Worm (Caenorhabditis elegans) whole organism, late embryonic: Measurements from ENCODE around the gene nhr-162.

ENCODE experiments used
- C08G9.2 ChIP-seq: sonication (generic microtip); optimal IDR thresholded peaks from 2 replicates; lab custom pipeline; 2016; ENCODE audit warnings: mild to moderate bottlenecking, missing genetic modification characterization, moderate library complexity, missing compliant biosample characterization
- C38D4.7 ChIP-seq: fragments of 200-800 bp; sonication (Bioruptor generic); optimal IDR thresholded peaks from 2 replicates; lab custom pipeline; 2018; ENCODE audit warnings: mild to moderate bottlenecking, missing genetic modification characterization, moderate library complexity, missing compliant biosample characterization
- T23F11.4 ChIP-seq: fragments of 200-800 bp; sonication (Bioruptor generic); optimal IDR thresholded peaks from 2 replicates; lab custom pipeline; 2018; ENCODE audit warnings: mild to moderate bottlenecking, missing genetic modification characterization, missing compliant biosample characterization
- ahr-1 ChIP-seq: sonication (generic microtip); optimal IDR thresholded peaks from 2 replicates; lab custom pipeline; 2016; ENCODE audit warnings: missing genetic modification characterization, missing compliant biosample characterization
- ceh-14 ChIP-seq: sonication (generic microtip); optimal IDR thresholded peaks from 2 replicates; lab custom pipeline; 2016; ENCODE audit warnings: missing genotype, missing genetic modification characterization, missing compliant biosample characterization
- ceh-18 ChIP-seq: sonication (generic microtip); optimal IDR thresholded peaks from 2 replicates; lab custom pipeline; 2016; ENCODE audit warnings: missing genetic modification characterization, missing compliant biosample characterization
- ceh-19 ChIP-seq: fragments of 200-800 bp; sonication (Bioruptor generic); optimal IDR thresholded peaks from 2 replicates; lab custom pipeline; 2018; ENCODE audit warnings: mild to moderate bottlenecking, missing genetic modification characterization, missing compliant biosample characterization
- ceh-22 ChIP-seq: sonication (generic microtip); optimal IDR thresholded peaks from 2 replicates; lab custom pipeline; 2017; ENCODE audit warnings: missing biosample characterization, missing genetic modification characterization
- ceh-30 ChIP-seq: fragments of 150-350 bp; optimal IDR thresholded peaks from 2 replicates; lab custom pipeline; 2014; ENCODE audit warnings: missing biosample characterization, missing genetic modification characterization
- ceh-31 ChIP-seq: sonication (generic microtip); optimal IDR thresholded peaks from 2 replicates; lab custom pipeline; 2016; ENCODE audit warnings: missing genetic modification characterization, missing compliant biosample characterization
- ceh-45 ChIP-seq: fragments of 200-800 bp; sonication (Bioruptor generic); IDR thresholded peaks from 2 replicates; pipeline ENCODE4 v1.3.6; 2022; ENCODE audit warnings: missing genetic modification reagents, missing genetic modification characterization, missing compliant biosample characterization
- ceh-6 ChIP-seq: fragments of 200-800 bp; sonication (Bioruptor generic); optimal IDR thresholded peaks from 2 replicates; lab custom pipeline; 2018; ENCODE audit warnings: mild to moderate bottlenecking, missing genetic modification characterization, missing compliant biosample characterization
- che-1 ChIP-seq: sonication (generic microtip); optimal IDR thresholded peaks from 2 replicates; lab custom pipeline; 2016; ENCODE audit warnings: mild to moderate bottlenecking, missing genetic modification characterization, missing compliant biosample characterization
- dmd-4 ChIP-seq: sonication (generic microtip); optimal IDR thresholded peaks from 2 replicates; lab custom pipeline; 2016; ENCODE audit warnings: borderline replicate concordance, missing genetic modification characterization, missing compliant biosample characterization
- dve-1 ChIP-seq: sonication (generic microtip); optimal IDR thresholded peaks from 2 replicates; lab custom pipeline; 2017; ENCODE audit warnings: antibody characterized with exemption, mild to moderate bottlenecking, missing genetic modification characterization, missing compliant biosample characterization
- elt-2 ChIP-seq: sonication (generic microtip); optimal IDR thresholded peaks from 2 replicates; lab custom pipeline; 2016; ENCODE audit warnings: missing genetic modification reagents, missing genetic modification characterization, missing compliant biosample characterization
- fax-1 ChIP-seq: sonication (generic microtip); optimal IDR thresholded peaks from 2 replicates; lab custom pipeline; 2016; ENCODE audit warnings: missing genotype, missing genetic modification characterization, missing compliant biosample characterization
- fkh-10 ChIP-seq: fragments of 150-350 bp; optimal IDR thresholded peaks from 2 replicates; lab custom pipeline; 2014; ENCODE audit warnings: missing biosample characterization, missing genetic modification reagents, missing genetic modification characterization
- fkh-6 ChIP-seq: sonication (generic microtip); optimal IDR thresholded peaks from 2 replicates; lab custom pipeline; 2016; ENCODE audit warnings: missing genetic modification characterization, missing compliant biosample characterization
- gmeb-2 ChIP-seq: sonication (generic microtip); optimal IDR thresholded peaks from 2 replicates; lab custom pipeline; 2016; ENCODE audit warnings: missing genetic modification characterization, inconsistent platforms, missing compliant biosample characterization
- hlh-15 ChIP-seq: sonication (generic microtip); optimal IDR thresholded peaks from 2 replicates; lab custom pipeline; 2016; ENCODE audit warnings: missing genetic modification characterization, missing compliant biosample characterization
- hlh-8 ChIP-seq: sonication (generic microtip); optimal IDR thresholded peaks from 2 replicates; lab custom pipeline; 2016; ENCODE audit warnings: missing genotype, missing genetic modification characterization, missing compliant biosample characterization
- lin-11 ChIP-seq: fragments of 200-800 bp; sonication (Bioruptor generic); optimal IDR thresholded peaks from 2 replicates; lab custom pipeline; 2018; ENCODE audit warnings: mild to moderate bottlenecking, missing genetic modification characterization, missing compliant biosample characterization
- mec-3 ChIP-seq: sonication (generic microtip); optimal IDR thresholded peaks from 2 replicates; lab custom pipeline; 2016; ENCODE audit warnings: borderline replicate concordance, missing genetic modification characterization, missing compliant biosample characterization
- nhr-11 ChIP-seq: fragments of 150-350 bp; optimal IDR thresholded peaks from 2 replicates; lab custom pipeline; 2014; ENCODE audit warnings: missing biosample characterization, missing genetic modification characterization
- nhr-232 ChIP-seq: sonication (generic microtip); optimal IDR thresholded peaks from 2 replicates; lab custom pipeline; 2016; ENCODE audit warnings: missing genetic modification characterization, missing compliant biosample characterization
- odd-2 ChIP-seq: sonication (generic microtip); optimal IDR thresholded peaks from 2 replicates; lab custom pipeline; 2017; ENCODE audit warnings: antibody characterized with exemption, mild to moderate bottlenecking, missing genetic modification characterization, missing compliant biosample characterization
- pag-3 ChIP-seq: sonication (generic microtip); optimal IDR thresholded peaks from 2 replicates; lab custom pipeline; 2016; ENCODE audit warnings: missing compliant biosample characterization, missing genetic modification characterization, borderline replicate concordance
- pat-9 ChIP-seq: fragments of 200-800 bp; sonication (Bioruptor generic); optimal IDR thresholded peaks from 2 replicates; lab custom pipeline; 2018; ENCODE audit warnings: mild to moderate bottlenecking, missing genetic modification characterization, moderate library complexity, missing compliant biosample characterization
- pax-1 ChIP-seq: fragments of 150-350 bp; optimal IDR thresholded peaks from 2 replicates; lab custom pipeline; 2014; ENCODE audit warnings: missing biosample characterization, missing genetic modification characterization
- pha-2 ChIP-seq: sonication (generic microtip); optimal IDR thresholded peaks from 2 replicates; lab custom pipeline; 2017; ENCODE audit warnings: mild to moderate bottlenecking, missing genetic modification characterization, missing compliant biosample characterization
- pha-4 ChIP-seq: fragments of 150-350 bp; optimal IDR thresholded peaks from 2 replicates; lab custom pipeline; 2018; ENCODE audit warnings: missing biosample characterization, missing genetic modification reagents, missing genetic modification characterization
- pqm-1 ChIP-seq: sonication (generic microtip); optimal IDR thresholded peaks from 2 replicates; lab custom pipeline; 2016; ENCODE audit warnings: missing genetic modification characterization, missing compliant biosample characterization
- pros-1 ChIP-seq: fragments of 150-350 bp; optimal IDR thresholded peaks from 2 replicates; lab custom pipeline; 2014; ENCODE audit warnings: missing biosample characterization, missing genetic modification reagents, missing genetic modification characterization
- sox-4 ChIP-seq: sonication (generic microtip); optimal IDR thresholded peaks from 2 replicates; lab custom pipeline; 2017; ENCODE audit warnings: mild to moderate bottlenecking, missing genetic modification characterization, inconsistent platforms, missing compliant biosample characterization
- syd-9 ChIP-seq: sonication (generic microtip); optimal IDR thresholded peaks from 2 replicates; lab custom pipeline; 2016; ENCODE audit warnings: mild to moderate bottlenecking, missing genetic modification characterization, moderate library complexity, missing compliant biosample characterization
- tbx-7 ChIP-seq: sonication (generic microtip); optimal IDR thresholded peaks from 2 replicates; lab custom pipeline; 2016; ENCODE audit warnings: missing genotype, missing genetic modification characterization, missing compliant biosample characterization
- unc-3 ChIP-seq, 2 experiments: fragments of 200-800 bp in 1 of 2; sonication (Bioruptor generic) in 1 of 2; sonication (generic microtip) in 1 of 2; conservative IDR thresholded peaks in 1 of 2; optimal IDR thresholded peaks in 1 of 2; 2 replicates each; pipeline versions ENCODE4 v1.3.6 to Lab custom; 2016 to 2022; ENCODE audit warnings: missing compliant biosample characterization in 2 of 2, missing genetic modification characterization in 2 of 2, missing genetic modification reagents in 1 of 2
- unc-86 ChIP-seq: sonication (generic microtip); optimal IDR thresholded peaks from 2 replicates; lab custom pipeline; 2016; ENCODE audit warnings: missing genetic modification characterization, missing compliant biosample characterization
- ztf-16 ChIP-seq: sonication (generic microtip); optimal IDR thresholded peaks from 2 replicates; lab custom pipeline; 2017; ENCODE audit warnings: missing genetic modification characterization, missing compliant biosample characterization

The nhr-162 gene

DNA sequence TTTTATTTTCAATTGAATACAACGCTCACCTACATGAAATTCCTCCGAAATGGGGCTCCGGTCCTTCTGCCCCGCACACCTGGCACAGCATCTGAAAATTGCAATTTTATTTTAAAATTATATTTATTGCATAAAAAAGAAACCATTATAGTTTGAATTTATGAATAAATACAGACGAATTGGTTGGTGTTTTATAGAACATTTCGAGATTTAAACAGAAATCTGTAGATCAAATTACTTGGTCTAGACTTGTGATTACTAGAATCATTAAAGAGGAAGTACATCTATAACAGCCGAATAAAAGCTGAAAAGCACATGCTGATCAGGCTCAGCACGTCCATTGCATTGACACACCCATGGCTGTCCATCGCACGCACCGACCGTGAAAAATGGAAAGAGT, at the start of gene nhr-162:
Gene nhr-162 (minus strand): TSS at position 101 of the 400 bp plus-strand sequence.
- no peak for TF ChIP-seq fkh-6

DNA sequence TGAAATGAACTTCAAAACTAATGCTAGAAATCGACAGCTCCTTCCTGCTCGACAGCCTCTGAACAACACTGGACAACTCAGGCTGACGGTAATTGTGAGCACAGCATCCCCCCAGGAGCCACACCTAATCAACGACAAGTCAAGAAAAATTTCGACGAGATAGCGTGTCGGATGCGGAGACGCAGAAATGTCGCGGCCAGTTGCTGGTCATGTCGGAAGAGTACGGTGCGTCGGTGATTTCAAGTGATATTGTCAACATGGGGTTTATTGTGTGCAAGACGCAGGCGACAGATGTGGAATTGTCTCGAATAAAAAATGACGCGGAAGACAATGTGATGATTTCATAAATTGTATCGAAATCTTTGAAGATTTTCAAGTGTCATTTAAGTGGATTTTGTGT, 44.8 kb upstream of the nhr-162 start, which contains the start of gene twk-11:
Gene twk-11 (minus strand): TSS at position 101 of the 400 bp plus-strand sequence.
- TF ChIP-seq fkh-6 (no peak), sox-4 (tag; lab: Kevin White, UChicago) (no peak), hlh-8 (tag; lab: Kevin White, UChicago) (no peak), dve-1 (tag; lab: Kevin White, UChicago) (no peak), fax-1 (tag; lab: Kevin White, UChicago) (no peak), ceh-45 (no peak), unc-86 (tag; lab: Kevin White, UChicago) (no peak), C08G9.2 (no peak), pros-1 (tag; lab: Kevin White, UChicago) (no peak), hlh-15 (tag; lab: Kevin White, UChicago) (no peak), pat-9 (tag; lab: Kevin White, UChicago) (no peak), ceh-6 (GFP tag; lab: Kevin White, UChicago) (no peak), ahr-1 (tag; lab: Kevin White, UChicago) (no peak), C38D4.7 (GFP tag; lab: Kevin White, UChicago) (no peak), ceh-22 (tag; lab: Kevin White, UChicago) (no peak), nhr-11 (tag; lab: Kevin White, UChicago) (no peak), ceh-19 (GFP tag; lab: Kevin White, UChicago) (no peak)

DNA sequence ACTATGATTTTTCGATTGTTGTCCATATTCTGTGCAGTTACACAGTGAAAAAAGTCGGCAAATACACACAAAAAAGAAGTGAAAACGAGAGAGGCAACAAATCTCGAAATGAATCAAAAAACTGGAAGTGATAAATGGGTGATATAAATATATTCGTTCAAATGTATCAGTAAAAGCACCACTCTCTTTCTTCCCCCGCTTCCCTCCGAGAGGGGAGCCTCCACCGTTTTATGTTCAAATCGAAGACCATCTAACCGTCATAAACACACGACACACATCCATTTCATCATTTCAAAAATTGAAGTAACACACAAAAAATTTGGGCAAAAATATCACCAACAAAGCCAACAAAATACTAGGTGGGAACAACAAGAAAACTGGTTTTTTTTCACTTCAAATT, 35.4 kb upstream of the nhr-162 start, which contains the start of gene F20A1.6:
Gene F20A1.6 (minus strand): TSS at position 101 of the 400 bp plus-strand sequence.
- TF ChIP-seq ceh-6 (GFP tag; lab: Kevin White, UChicago) (no peak), pax-1 (no peak), hlh-15 (tag; lab: Kevin White, UChicago) (no peak), fax-1 (tag; lab: Kevin White, UChicago) (no peak), ceh-30 (tag; lab: Kevin White, UChicago) (no peak), syd-9 (tag; lab: Kevin White, UChicago) (no peak), elt-2 (tag; lab: Kevin White, UChicago) (no peak), pha-4 (tag; lab: Kevin White, UChicago) (no peak), tbx-7 (no peak), pqm-1 (no peak), unc-3 (GFP tag; conservative IDR thresholded peaks at IDR 0.05; lab: Robert Waterston, UW) (no peak), unc-3 (tag; optimal IDR thresholded peaks at IDR 0.05; lab: Kevin White, UChicago) (no peak), ceh-31 (no peak), ceh-18 (tag; lab: Kevin White, UChicago) (no peak), T23F11.4 (no peak), pag-3 (no peak)

DNA sequence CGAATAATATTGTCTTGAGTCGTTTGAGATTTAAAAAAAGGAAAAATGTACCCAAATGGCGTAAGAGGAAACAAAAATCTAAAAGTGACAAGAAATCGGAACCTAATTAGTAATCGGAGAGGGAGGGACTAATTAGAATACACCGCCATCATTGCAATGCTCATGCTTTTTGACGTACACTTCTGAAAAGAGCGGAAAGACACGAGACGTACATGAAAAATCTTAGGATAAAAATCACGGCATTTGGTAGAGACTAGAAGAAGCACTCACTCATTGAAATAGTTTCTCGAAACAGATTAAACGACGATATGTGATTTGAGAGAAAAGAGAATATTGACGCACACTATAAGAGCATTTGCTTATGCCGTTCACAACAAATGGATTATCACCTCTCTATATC, 31.3 kb upstream of the nhr-162 start:
- no peak for TF ChIP-seq gmeb-2 (tag; lab: Kevin White, UChicago)
- no peak for TF ChIP-seq ztf-16 (tag; lab: Kevin White, UChicago)
- TF ChIP-seq odd-2: no peak
- no peak for TF ChIP-seq mec-3 (tag; lab: Kevin White, UChicago)
- TF ChIP-seq elt-2 (tag; lab: Kevin White, UChicago): no peak
- no peak for TF ChIP-seq ceh-6 (GFP tag; lab: Kevin White, UChicago)
- TF ChIP-seq pax-1: no peak
- TF ChIP-seq lin-11 (tag; lab: Kevin White, UChicago): no peak
- no peak for TF ChIP-seq hlh-15 (tag; lab: Kevin White, UChicago)
- TF ChIP-seq ceh-14: no peak
- TF ChIP-seq tbx-7: no peak
- no peak for TF ChIP-seq nhr-232
- no peak for TF ChIP-seq dmd-4 (tag; lab: Kevin White, UChicago)
- no peak for TF ChIP-seq che-1 (tag; lab: Kevin White, UChicago)
- TF ChIP-seq ahr-1 (tag; lab: Kevin White, UChicago): no peak
- TF ChIP-seq pha-2 (tag; lab: Kevin White, UChicago): no peak
- TF ChIP-seq fkh-10 (GFP tag; lab: Kevin White, UChicago): no peak
- no peak for TF ChIP-seq fkh-6
